Worm (Caenorhabditis elegans): ENCODE results near the gene C47E8.3.

DNA sequence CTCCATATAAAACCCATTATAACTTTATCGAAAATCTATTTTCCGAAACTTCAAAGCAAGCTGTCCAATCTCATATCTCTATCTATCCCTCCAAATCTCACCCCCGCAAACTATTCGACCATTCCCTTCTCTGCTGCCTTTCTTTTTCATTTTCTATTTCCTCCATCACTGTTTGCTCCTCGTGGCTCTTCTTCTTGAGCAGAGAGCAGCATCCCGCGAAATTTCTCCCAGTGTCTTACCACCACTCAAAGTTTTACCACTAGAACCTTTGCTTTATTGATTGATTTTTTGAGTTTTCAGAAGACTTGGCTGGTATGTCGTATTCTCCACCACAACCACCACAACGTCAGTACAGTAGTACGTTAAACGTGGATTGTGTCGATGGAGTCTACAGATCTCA, 49.2 kb downstream of the C47E8.3 start, which contains the start of gene oig-3:
- TF ChIP-seq W03F9.2 (tag; optimal IDR thresholded peaks at IDR 0.05) (no peak), him-1 (tag; optimal IDR thresholded peaks at IDR 0.05) (no peak), dao-5 (tag; optimal IDR thresholded peaks at IDR 0.05) (no peak)
